Fruit fly (Drosophila melanogaster): ENCODE data around the gene mmm.

Gene mmm

dm6 chr3L:7583154-7583553 lies at the start of gene mmm:
TSS of gene mmm (plus strand) at chr3L:7583454.
- no peak for TF ChIP-seq Dif (GFP tag; optimal IDR thresholded peaks at IDR 0.05; ENCODE audit: partially characterized antibody)
- TF ChIP-seq Myc (optimal IDR thresholded peaks at IDR 0.05): no peak
- TF ChIP-seq br (GFP tag; optimal IDR thresholded peaks at IDR 0.05): no peak
- TF ChIP-seq Hr83 (GFP tag; optimal IDR thresholded peaks at IDR 0.05; ENCODE audit: poor library complexity, severe bottlenecking): no peak
- TF ChIP-seq rgr (GFP tag; optimal IDR thresholded peaks at IDR 0.05): no peak
- TF ChIP-seq Sp1 (GFP tag; optimal IDR thresholded peaks at IDR 0.05): no peak
- TF ChIP-seq N (GFP tag; optimal IDR thresholded peaks at IDR 0.05): no peak

dm6 chr3L:7539736-7540135 lies 43.5 kb upstream of the mmm start, which contains the start of gene CG16998:
TSS of gene CG16998 (minus strand) at chr3L:7539836.
- TF ChIP-seq Abd-B (GFP tag; optimal IDR thresholded peaks at IDR 0.05) (no peak), Jra (GFP tag; optimal IDR thresholded peaks at IDR 0.05) (no peak)

dm6 chr3L:7541068-7541467 lies 42.2 kb upstream of the mmm start, which contains the start of gene CG32374:
TSS of gene CG32374 (minus strand) at chr3L:7541168.
- TF ChIP-seq HLH106 (tag; optimal IDR thresholded peaks at IDR 0.05) (no peak), usp (GFP tag; optimal IDR thresholded peaks at IDR 0.05) (no peak), br (GFP tag; optimal IDR thresholded peaks at IDR 0.05) (no peak), dmrt93B (GFP tag; optimal IDR thresholded peaks at IDR 0.05) (no peak), fru (GFP tag; optimal IDR thresholded peaks at IDR 0.05) (no peak), sage (GFP tag; optimal IDR thresholded peaks at IDR 0.05) (no peak), Hnf4 (GFP tag; optimal IDR thresholded peaks at IDR 0.05) (no peak), brk (GFP tag; optimal IDR thresholded peaks at IDR 0.05) (no peak), CrebA (GFP tag; optimal IDR thresholded peaks at IDR 0.05; ENCODE audit: borderline replicate concordance) (no peak), ey (GFP tag; optimal IDR thresholded peaks at IDR 0.05) (no peak), CG9705 (GFP tag; optimal IDR thresholded peaks at IDR 0.05) (no peak), Dfd (GFP tag; optimal IDR thresholded peaks at IDR 0.05) (no peak), Abd-B (GFP tag; optimal IDR thresholded peaks at IDR 0.05) (no peak), foxo (GFP tag; optimal IDR thresholded peaks at IDR 0.05) (no peak), Mio (GFP tag; optimal IDR thresholded peaks at IDR 0.05) (no peak), Jra (GFP tag; optimal IDR thresholded peaks at IDR 0.05) (no peak), pan (optimal IDR thresholded peaks at IDR 0.05) (no peak), Sp1 (GFP tag; optimal IDR thresholded peaks at IDR 0.05) (no peak)

DNA sequence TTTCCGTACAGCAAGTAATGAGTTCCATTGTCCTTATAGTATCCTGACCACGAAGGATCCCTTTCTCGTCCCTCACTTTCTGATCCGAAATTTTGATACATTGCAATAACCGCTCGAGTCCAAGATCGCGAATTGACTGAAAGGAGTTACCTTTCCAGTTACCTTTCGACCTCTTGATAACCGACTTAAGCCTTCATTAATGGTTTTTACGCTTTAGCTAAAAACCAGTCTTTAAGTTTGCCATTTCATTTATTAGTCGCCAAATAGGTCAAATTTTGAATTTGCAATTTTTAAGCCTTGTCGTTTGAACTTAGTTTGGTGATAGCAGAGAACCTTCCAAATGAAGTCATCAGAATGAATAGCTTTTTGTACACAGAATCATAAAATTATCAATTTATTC lies 40.9 kb upstream of the mmm start, which contains the start of gene CG32376:
CG32376 (minus strand) TSS at position 101 of the 400 bp plus-strand sequence.
- no peak for TF ChIP-seq dsf (GFP tag; optimal IDR thresholded peaks at IDR 0.05; ENCODE audit: borderline replicate concordance)
- TF ChIP-seq fru (GFP tag; optimal IDR thresholded peaks at IDR 0.05): no peak
- no peak for TF ChIP-seq Dfd (GFP tag; optimal IDR thresholded peaks at IDR 0.05)
- TF ChIP-seq dl (GFP tag; optimal IDR thresholded peaks at IDR 0.05; ENCODE audit: insufficient read depth in 1 of 2, partially characterized antibody in 2 of 2): no peak
- no peak for TF ChIP-seq Abd-B (GFP tag; optimal IDR thresholded peaks at IDR 0.05)
- TF ChIP-seq Hr83 (GFP tag; optimal IDR thresholded peaks at IDR 0.05; ENCODE audit: poor library complexity, severe bottlenecking): no peak
- no peak for TF ChIP-seq dmrt93B (GFP tag; optimal IDR thresholded peaks at IDR 0.05)
- no peak for TF ChIP-seq rgr (GFP tag; optimal IDR thresholded peaks at IDR 0.05)
- no peak for TF ChIP-seq GATAd (GFP tag; optimal IDR thresholded peaks at IDR 0.05)

DNA sequence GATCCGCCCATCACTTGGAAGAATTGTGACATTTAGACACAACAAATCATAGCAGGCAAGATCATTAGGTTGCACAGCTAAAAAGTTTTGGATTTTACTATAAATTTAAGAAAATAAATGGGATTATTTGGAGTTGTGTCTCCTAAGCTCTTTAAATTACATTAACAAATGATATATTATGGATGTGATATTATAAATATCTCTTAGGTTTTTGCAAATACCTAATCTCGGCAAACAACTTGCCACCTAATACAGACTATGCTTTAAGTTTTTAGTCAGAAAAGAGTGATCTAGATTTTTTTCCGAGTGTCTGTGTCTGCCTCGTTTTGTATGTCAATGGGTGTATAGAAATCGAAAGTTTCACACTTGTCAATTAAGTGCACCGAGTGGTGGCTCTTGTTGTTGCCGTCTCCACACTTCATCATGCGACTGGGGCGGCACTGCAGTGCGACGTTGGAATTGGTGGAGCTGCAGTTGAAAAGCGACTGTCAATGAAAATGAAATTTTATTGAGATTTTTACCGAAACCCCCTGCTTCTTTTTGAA lies 38.5 kb upstream of the mmm start:
- no peak for TF ChIP-seq Rel (GFP tag; optimal IDR thresholded peaks at IDR 0.05)
- TF ChIP-seq Rel (tag; optimal IDR thresholded peaks at IDR 0.05): no peak
- no peak for TF ChIP-seq dsf (GFP tag; optimal IDR thresholded peaks at IDR 0.05; ENCODE audit: borderline replicate concordance)
- no peak for TF ChIP-seq OdsH (GFP tag; optimal IDR thresholded peaks at IDR 0.05)
- TF ChIP-seq Abd-B (GFP tag; optimal IDR thresholded peaks at IDR 0.05): no peak
- TF ChIP-seq CrebA (GFP tag; optimal IDR thresholded peaks at IDR 0.05; ENCODE audit: borderline replicate concordance): no peak
- no peak for TF ChIP-seq lola (GFP tag; optimal IDR thresholded peaks at IDR 0.05)
- no peak for TF ChIP-seq psq (GFP tag; optimal IDR thresholded peaks at IDR 0.05)
- no peak for TF ChIP-seq CG32264 (GFP tag; optimal IDR thresholded peaks at IDR 0.05)
- no peak for TF ChIP-seq Dif (GFP tag; optimal IDR thresholded peaks at IDR 0.05; ENCODE audit: partially characterized antibody)
- no peak for TF ChIP-seq pan (optimal IDR thresholded peaks at IDR 0.05)
- no peak for TF ChIP-seq br (GFP tag; optimal IDR thresholded peaks at IDR 0.05)
- no peak for TF ChIP-seq Mio (GFP tag; optimal IDR thresholded peaks at IDR 0.05)
- no peak for TF ChIP-seq Vsx2 (GFP tag; optimal IDR thresholded peaks at IDR 0.05; ENCODE audit: partially characterized antibody)
- TF ChIP-seq rgr (GFP tag; optimal IDR thresholded peaks at IDR 0.05): no peak
- no peak for TF ChIP-seq CG9705 (GFP tag; optimal IDR thresholded peaks at IDR 0.05)
- TF ChIP-seq N (GFP tag; optimal IDR thresholded peaks at IDR 0.05): no peak
- TF ChIP-seq jim (GFP tag; optimal IDR thresholded peaks at IDR 0.05): no peak
- no peak for TF ChIP-seq GATAd (GFP tag; optimal IDR thresholded peaks at IDR 0.05)
- no peak for TF ChIP-seq Myc (optimal IDR thresholded peaks at IDR 0.05)
- TF ChIP-seq woc (GFP tag; optimal IDR thresholded peaks at IDR 0.05): no peak

Measured in whole organism, wandering third instar larva.